Worm (Caenorhabditis elegans) whole organism, L4 larva: ENCODE results near the gene cpr-8.

Experiments
- R02D3.7 ChIP-seq: fragments of 150-350 bp; sonication (generic microtip); optimal IDR thresholded peaks from 3 replicates; lab custom pipeline; 2014; ENCODE audit warnings: missing biosample characterization, missing genetic modification characterization
- ceh-82 ChIP-seq: sonication (generic microtip); optimal IDR thresholded peaks from 2 replicates; lab custom pipeline; 2017; ENCODE audit warnings: missing biosample characterization, missing genetic modification characterization
- egl-27 ChIP-seq: sonication (generic microtip); optimal IDR thresholded peaks from 3 replicates; lab custom pipeline; 2017; ENCODE audit warnings: missing biosample characterization, missing genetic modification reagents, missing genetic modification characterization
- fos-1 ChIP-seq: fragments of 150-350 bp; optimal IDR thresholded peaks from 2 replicates; lab custom pipeline; 2014; ENCODE audit warnings: missing biosample characterization, missing genetic modification characterization
- lin-15B ChIP-seq: fragments of 150-350 bp; sonication (generic microtip); optimal IDR thresholded peaks from 3 replicates; lab custom pipeline; 2014; ENCODE audit warnings: missing biosample characterization, missing genetic modification characterization
- nhr-102 ChIP-seq: sonication (generic microtip); optimal IDR thresholded peaks from 2 replicates; lab custom pipeline; 2016; ENCODE audit warnings: mild to moderate bottlenecking, missing genetic modification characterization, moderate library complexity, missing compliant biosample characterization
- nhr-6 ChIP-seq: fragments of 150-350 bp; optimal IDR thresholded peaks from 2 replicates; lab custom pipeline; 2014; ENCODE audit warnings: missing biosample characterization, missing genetic modification characterization
- pha-4 ChIP-seq, 2 experiments: fragments of 150-350 bp in 1 of 2; fragments of 200-800 bp in 1 of 2; sonication (Bioruptor generic) in 1 of 2; IDR thresholded peaks in 1 of 2; optimal IDR thresholded peaks in 1 of 2; 2 replicates each; pipeline versions ENCODE4 v1.3.6 to Lab custom; 2014 to 2022; ENCODE audit warnings: missing genetic modification characterization in 2 of 2, missing genetic modification reagents in 2 of 2, missing biosample characterization in 1 of 2, missing compliant biosample characterization in 1 of 2

ce11 chrV:1134302-1134701 lies at the start of gene cpr-8:
- TF ChIP-seq lin-15B (no peak), fos-1 (tag; lab: Kevin White, UChicago) (no peak), ceh-82 (tag; lab: Kevin White, UChicago) (no peak), nhr-102 (tag; lab: Kevin White, UChicago) (no peak), egl-27 (tag; lab: Kevin White, UChicago) (no peak), pha-4 (GFP tag; IDR thresholded peaks at IDR 0.05; lab: Robert Waterston, UW) (no peak), pha-4 (tag; optimal IDR thresholded peaks at IDR 0.05; lab: Kevin White, UChicago) (no peak), R02D3.7 (tag; lab: Kevin White, UChicago) (no peak), nhr-6 (no peak)
